Fruit fly (Drosophila melanogaster) whole organism, embryonic: ENCODE results near the gene Rpn9.

Experiments
- CG10267 ChIP-seq: fragments of 200-800 bp; sonication (Bioruptor generic); optimal IDR thresholded peaks from 2 replicates; lab custom pipeline; 2018; ENCODE audit warnings: missing biosample characterization, mild to moderate bottlenecking, missing genetic modification characterization, moderate library complexity
- CG10321 ChIP-seq: fragments of 200-800 bp; sonication (Bioruptor generic); IDR thresholded peaks from 2 replicates; pipeline ENCODE4 v1.3.6; 2022; ENCODE audit warnings: missing biosample characterization, missing genetic modification characterization
- CG11696 ChIP-seq: fragments of 200-800 bp; sonication (Bioruptor generic); IDR thresholded peaks from 2 replicates; pipeline ENCODE4 v1.3.6; 2022; ENCODE audit warnings: missing biosample characterization, missing genetic modification characterization
- CG12942 ChIP-seq: fragments of 200-800 bp; sonication (Bioruptor generic); optimal IDR thresholded peaks from 3 replicates; lab custom pipeline; 2016; ENCODE audit warnings: missing biosample characterization, missing genetic modification characterization
- CG13123 ChIP-seq: fragments of 200-800 bp; sonication (Bioruptor generic); optimal IDR thresholded peaks from 2 replicates; lab custom pipeline; 2016; ENCODE audit warnings: missing biosample characterization, missing genetic modification characterization
- CG15269 ChIP-seq: fragments of 200-800 bp; sonication (Bioruptor generic); optimal IDR thresholded peaks from 2 replicates; lab custom pipeline; 2018; ENCODE audit warnings: missing biosample characterization, mild to moderate bottlenecking, missing genetic modification characterization, moderate library complexity
- CG1647 ChIP-seq: fragments of 200-800 bp; sonication (Bioruptor generic); optimal IDR thresholded peaks from 3 replicates; lab custom pipeline; 2016; ENCODE audit warnings: missing biosample characterization, missing genetic modification characterization
- CG17186 ChIP-seq: fragments of 200-800 bp; sonication (Bioruptor generic); optimal IDR thresholded peaks from 3 replicates; lab custom pipeline; 2017; ENCODE audit warnings: missing biosample characterization, missing genetic modification reagents, missing genetic modification characterization
- CG18764 ChIP-seq: fragments of 200-800 bp; sonication (Bioruptor generic); optimal IDR thresholded peaks from 3 replicates; lab custom pipeline; 2016; ENCODE audit warnings: missing biosample characterization, missing genetic modification characterization
- CG33213 ChIP-seq: fragments of 200-800 bp; sonication (Bioruptor generic); optimal IDR thresholded peaks from 3 replicates; lab custom pipeline; 2016; ENCODE audit warnings: missing biosample characterization, missing genetic modification characterization
- CG34422 ChIP-seq: fragments of 200-800 bp; sonication (Bioruptor generic); IDR thresholded peaks from 3 replicates; pipeline ENCODE4 v1.3.6; 2022; ENCODE audit warnings: missing biosample characterization, missing genetic modification characterization
- CG3726 ChIP-seq: fragments of 200-800 bp; sonication (Bioruptor generic); IDR thresholded peaks from 3 replicates; pipeline ENCODE4, ENCODE4 v1.3.6; 2022; ENCODE audit warnings: missing biosample characterization, missing genetic modification characterization
- CG3847 ChIP-seq: fragments of 200-800 bp; sonication (Bioruptor generic); IDR thresholded peaks from 2 replicates; pipeline ENCODE4 v1.3.6; 2022; ENCODE audit warnings: missing biosample characterization, missing genetic modification characterization
- CG3995 ChIP-seq: fragments of 200-800 bp; sonication (Bioruptor generic); optimal IDR thresholded peaks from 3 replicates; lab custom pipeline; 2016; ENCODE audit warnings: missing biosample characterization, missing genetic modification characterization
- CG4730 ChIP-seq: fragments of 200-800 bp; sonication (Bioruptor generic); IDR thresholded peaks from 2 replicates; pipeline ENCODE4 v1.3.6; 2022; ENCODE audit warnings: missing biosample characterization, missing genetic modification characterization
- CG6689 ChIP-seq: fragments of 200-800 bp; sonication (Bioruptor generic); IDR thresholded peaks from 2 replicates; pipeline ENCODE4 v1.3.6; 2022; ENCODE audit warnings: missing biosample characterization, missing genetic modification characterization
- CG6765 ChIP-seq: fragments of 200-800 bp; sonication (Bioruptor generic); optimal IDR thresholded peaks from 3 replicates; lab custom pipeline; 2017; ENCODE audit warnings: missing biosample characterization, mild to moderate bottlenecking, missing genetic modification characterization
- CG7786 ChIP-seq: fragments of 200-800 bp; sonication (Bioruptor generic); optimal IDR thresholded peaks from 2 replicates; lab custom pipeline; 2016; ENCODE audit warnings: missing biosample characterization, missing genetic modification characterization
- CG8944 ChIP-seq: fragments of 200-800 bp; sonication (Bioruptor generic); optimal IDR thresholded peaks from 3 replicates; lab custom pipeline; 2016; ENCODE audit warnings: missing biosample characterization, missing genetic modification characterization
- CkIIα-i1 ChIP-seq: fragments of 200-800 bp; sonication (Bioruptor generic); IDR thresholded peaks from 2 replicates; pipeline ENCODE4 v1.3.6; 2022; ENCODE audit warnings: missing biosample characterization, missing genetic modification characterization
- D ChIP-seq, 2 experiments: fragments of 200-800 bp in 1 of 2; fragments of >200 bp in 1 of 2; sonication (Bioruptor generic) in 1 of 2; optimal IDR thresholded peaks; 2 replicates in 1 of 2; 3 replicates in 1 of 2; lab custom pipeline; 2017; ENCODE audit warnings: mild to moderate bottlenecking in 1 of 2, missing biosample characterization in 1 of 2, missing genetic modification characterization in 1 of 2, missing genetic modification reagents in 1 of 2
- Dek ChIP-seq: fragments of 200-800 bp; sonication (Bioruptor generic); optimal IDR thresholded peaks from 3 replicates; lab custom pipeline; 2019; ENCODE audit warnings: missing biosample characterization, mild to moderate bottlenecking, missing genetic modification characterization, moderate library complexity
- Doc3 ChIP-seq: fragments of 200-800 bp; sonication (Bioruptor generic); IDR thresholded peaks from 3 replicates; pipeline ENCODE4 v1.3.6; 2022; ENCODE audit warnings: missing biosample characterization, missing genetic modification characterization; ENCODE audit not compliant: partially characterized antibody
- Gsc ChIP-seq: fragments of 200-800 bp; sonication (Bioruptor generic); IDR thresholded peaks from 2 replicates; pipeline ENCODE4 v1.3.6; 2022; ENCODE audit warnings: missing biosample characterization, missing genetic modification characterization
- H15 ChIP-seq: fragments of 200-800 bp; sonication (Bioruptor generic); IDR thresholded peaks from 3 replicates; pipeline ENCODE4 v1.3.6; 2022; ENCODE audit warnings: missing biosample characterization, missing genetic modification characterization
- HLHmδ ChIP-seq: fragments of 200-800 bp; sonication (Bioruptor generic); optimal IDR thresholded peaks from 2 replicates; lab custom pipeline; 2018; ENCODE audit warnings: missing biosample characterization, mild to moderate bottlenecking, missing genetic modification characterization, moderate library complexity
- Oli ChIP-seq: fragments of 200-800 bp; sonication (Bioruptor generic); optimal IDR thresholded peaks from 2 replicates; lab custom pipeline; 2018; ENCODE audit warnings: missing biosample characterization, mild to moderate bottlenecking, missing genetic modification characterization, moderate library complexity
- Sin3A ChIP-seq: fragments of >200 bp; optimal IDR thresholded peaks from 2 replicates; lab custom pipeline; 2018
- Sry-β ChIP-seq: fragments of 200-800 bp; sonication (Bioruptor generic); optimal IDR thresholded peaks from 2 replicates; lab custom pipeline; 2018; ENCODE audit warnings: missing biosample characterization, mild to moderate bottlenecking, missing genetic modification characterization, moderate library complexity
- Ssrp ChIP-seq: fragments of 200-800 bp; sonication (Bioruptor generic); optimal IDR thresholded peaks from 2 replicates; lab custom pipeline; 2018; ENCODE audit warnings: missing biosample characterization, mild to moderate bottlenecking, missing genetic modification characterization, moderate library complexity
- Stat92E ChIP-seq, 3 experiments: fragments of >200 bp in 2 of 3; fragments of 200-800 bp in 1 of 3; sonication (Bioruptor generic) in 1 of 3; optimal IDR thresholded peaks; 2 replicates each; lab custom pipeline; 2017 to 2019; ENCODE audit warnings: missing biosample characterization in 3 of 3, missing genetic modification characterization in 3 of 3, mild to moderate bottlenecking in 1 of 3, moderate library complexity in 1 of 3
- ab ChIP-seq: fragments of 200-800 bp; sonication (Bioruptor generic); optimal IDR thresholded peaks from 2 replicates; lab custom pipeline; 2016; ENCODE audit warnings: missing biosample characterization, missing genetic modification characterization
- aop ChIP-seq: fragments of 200-800 bp; sonication (Bioruptor generic); IDR thresholded peaks from 2 replicates; pipeline ENCODE4 v1.3.6; 2022; ENCODE audit warnings: missing biosample characterization, missing genetic modification characterization
- bsh ChIP-seq, 2 experiments: fragments of 200-800 bp; sonication (Bioruptor generic); optimal IDR thresholded peaks; 2 replicates each; lab custom pipeline; 2017 to 2018; ENCODE audit warnings: mild to moderate bottlenecking in 2 of 2, missing biosample characterization in 2 of 2, missing genetic modification characterization in 2 of 2, moderate library complexity in 1 of 2
- cas ChIP-seq: fragments of 200-800 bp; sonication (Bioruptor generic); IDR thresholded peaks from 2 replicates; pipeline ENCODE4 v1.3.6; 2022; ENCODE audit warnings: missing biosample characterization, missing genetic modification characterization
- chm ChIP-seq: fragments of 200-800 bp; sonication (Bioruptor generic); IDR thresholded peaks from 2 replicates; pipeline ENCODE4 v1.3.6; 2022; ENCODE audit warnings: missing biosample characterization, missing genetic modification characterization
- dati ChIP-seq: fragments of 200-800 bp; sonication (Bioruptor generic); IDR thresholded peaks from 2 replicates; pipeline ENCODE4 v1.3.6; 2022; ENCODE audit warnings: missing biosample characterization, missing genetic modification characterization
- ewg ChIP-seq: fragments of 200-800 bp; sonication (Bioruptor generic); optimal IDR thresholded peaks from 3 replicates; lab custom pipeline; 2017; ENCODE audit warnings: mild to moderate bottlenecking, missing biosample characterization, missing genetic modification reagents, missing genetic modification characterization
- gsb ChIP-seq: fragments of 200-800 bp; sonication (Bioruptor generic); IDR thresholded peaks from 2 replicates; pipeline ENCODE4 v1.3.6; 2022; ENCODE audit warnings: missing biosample characterization, missing genetic modification characterization
- jumu ChIP-seq: fragments of 200-800 bp; sonication (Bioruptor generic); optimal IDR thresholded peaks from 3 replicates; lab custom pipeline; 2016; ENCODE audit warnings: missing biosample characterization, missing genetic modification characterization
- pb ChIP-seq: fragments of 200-800 bp; sonication (Bioruptor generic); optimal IDR thresholded peaks from 3 replicates; lab custom pipeline; 2016; ENCODE audit warnings: missing biosample characterization, missing genetic modification characterization
- phol ChIP-seq: fragments of 200-800 bp; sonication (Bioruptor generic); optimal IDR thresholded peaks from 3 replicates; lab custom pipeline; 2018; ENCODE audit warnings: missing biosample characterization, mild to moderate bottlenecking, missing genetic modification characterization, moderate library complexity
- psq ChIP-seq: fragments of 200-800 bp; sonication (Bioruptor generic); optimal IDR thresholded peaks from 2 replicates; lab custom pipeline; 2017; ENCODE audit warnings: missing biosample characterization, missing genetic modification characterization
- sc ChIP-seq, 3 experiments: fragments of >200 bp in 2 of 3; fragments of 200-800 bp in 1 of 3; sonication (Bioruptor generic) in 1 of 3; optimal IDR thresholded peaks; 2 replicates in 2 of 3; 3 replicates in 1 of 3; lab custom pipeline; 2017; ENCODE audit warnings: mild to moderate bottlenecking in 1 of 3, missing biosample characterization in 1 of 3, missing genetic modification characterization in 1 of 3, missing genetic modification reagents in 1 of 3
- sob ChIP-seq: fragments of 200-800 bp; sonication (Bioruptor generic); IDR thresholded peaks from 2 replicates; pipeline ENCODE4 v1.3.6; 2022; ENCODE audit warnings: missing biosample characterization, missing genetic modification characterization
- vnd ChIP-seq: fragments of 200-800 bp; sonication (Bioruptor generic); IDR thresholded peaks from 3 replicates; pipeline ENCODE4 v1.3.6; 2022; ENCODE audit warnings: missing biosample characterization, missing genetic modification characterization; ENCODE audit not compliant: partially characterized antibody
- vvl ChIP-seq: fragments of 200-800 bp; sonication (Bioruptor generic); IDR thresholded peaks from 2 replicates; pipeline ENCODE4 v1.3.6; 2022; ENCODE audit warnings: missing biosample characterization, missing genetic modification characterization
- wor ChIP-seq: fragments of 200-800 bp; sonication (Bioruptor generic); IDR thresholded peaks from 2 replicates; pipeline ENCODE4 v1.3.6; 2022; ENCODE audit warnings: missing biosample characterization, missing genetic modification characterization
- z ChIP-seq: fragments of 200-800 bp; sonication (Bioruptor generic); IDR thresholded peaks from 3 replicates; pipeline ENCODE4 v1.3.6; 2022; ENCODE audit warnings: missing biosample characterization, missing genetic modification characterization

Rpn9 gene

DNA sequence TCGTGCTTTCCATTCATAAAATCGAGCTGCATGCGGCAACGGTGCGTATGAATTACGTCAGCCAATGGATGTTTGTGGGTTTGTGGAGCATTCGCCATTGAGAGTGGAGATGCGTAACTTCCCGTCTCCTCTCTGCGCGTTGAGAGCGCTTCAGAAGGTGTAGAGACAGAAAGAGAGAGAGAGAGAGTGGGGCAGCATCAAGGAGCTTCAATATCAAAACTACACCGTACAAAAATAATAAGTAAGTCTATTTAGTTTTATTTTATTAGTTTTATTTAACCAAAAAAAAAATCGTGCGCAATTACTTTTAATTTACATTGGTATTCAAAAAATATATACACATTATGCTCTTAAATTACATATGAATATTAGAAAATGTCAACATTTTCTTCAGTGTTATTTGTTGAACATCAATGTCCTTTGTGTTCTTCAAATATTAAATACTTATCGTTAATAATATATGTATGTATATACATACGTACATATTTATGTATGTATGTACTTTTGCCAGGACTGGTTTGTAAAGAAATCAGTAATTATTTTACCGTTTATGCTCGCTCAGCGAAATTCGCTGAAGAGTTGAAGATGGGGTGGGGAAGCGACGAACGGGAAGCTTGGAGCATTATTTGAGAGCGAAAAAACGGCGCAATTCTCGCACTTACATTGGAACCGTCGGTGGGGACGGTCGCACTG is 10.4 kb downstream of the Rpn9 start, which contains the start of gene CG10365 (continued):
- TF ChIP-seq CG11696 (peak; percentile 70), z (GFP tag; lab: Robert Waterston, UW) (0 out of 3 replicates have a peak, but pooled peaks have one; percentile 29), Oli (tag; lab: Kevin White, UChicago) (peak; percentile 85), sc (optimal IDR thresholded peaks at IDR 0.05; lab: Kevin White, UChicago) (no peak), sc (GFP tag; optimal IDR thresholded peaks at IDR 0.05; lab: Kevin White, UChicago) (peak; percentile 24), wor (GFP tag; lab: Robert Waterston, UW) (peak; percentile 57), dati (GFP tag; lab: Robert Waterston, UW) (peak; percentile 38; the same call in 1 of the 2 replicates), phol (tag; lab: Kevin White, UChicago) (peak; percentile 89), pb (GFP tag; lab: Kevin White, UChicago) (no peak), psq (GFP tag; lab: Kevin White, UChicago) (peak; percentile 52), CG1647 (GFP tag; lab: Kevin White, UChicago) (no peak), bsh (GFP tag; optimal IDR thresholded peaks at IDR 0.05; lab: Kevin White, UChicago) (peak; percentile 16 to 77), D (optimal IDR thresholded peaks at IDR 0.05; lab: Kevin White, UChicago) (no peak), D (GFP tag; optimal IDR thresholded peaks at IDR 0.05; lab: Kevin White, UChicago) (peak; percentile 42), chm (GFP tag; lab: Robert Waterston, UW) (no peak; the same call in 1 of the 2 replicates), CG34422 (GFP tag; lab: Robert Waterston, UW) (peak; percentile 76), HLHmδ (GFP tag; lab: Kevin White, UChicago) (no peak), H15 (GFP tag; lab: Robert Waterston, UW) (peak; percentile 67), gsb (GFP tag; lab: Robert Waterston, UW) (0 out of 2 replicates have a peak, but pooled peaks have one; percentile 33), CG7786 (GFP tag; lab: Kevin White, UChicago) (no peak), Sry-β (no peak), ab (no peak), CkIIα-i1 (GFP tag; lab: Robert Waterston, UW) (no peak), CG17186 (GFP tag; lab: Kevin White, UChicago) (no peak), aop (GFP tag; lab: Robert Waterston, UW) (no peak), CG3847 (GFP tag; lab: Robert Waterston, UW) (peak; percentile 81), Stat92E (GFP tag; optimal IDR thresholded peaks at IDR 0.05; lab: Kevin White, UChicago) (no peak), Ssrp (tag; lab: Kevin White, UChicago) (peak; percentile 81), CG10321 (GFP tag; lab: Robert Waterston, UW) (peak; percentile 32; the same call in 1 of the 2 replicates), CG18764 (GFP tag; lab: Kevin White, UChicago) (peak; percentile 56), CG6689 (GFP tag; lab: Robert Waterston, UW) (peak; percentile 86), CG3995 (GFP tag; lab: Kevin White, UChicago) (no peak), sob (GFP tag; lab: Robert Waterston, UW) (peak; percentile 80), CG33213 (GFP tag; lab: Kevin White, UChicago) (no peak), CG4730 (peak; percentile 68), CG13123 (GFP tag; lab: Kevin White, UChicago) (peak; percentile 78), Dek (tag; lab: Kevin White, UChicago) (peak; percentile 90), CG6765 (GFP tag; lab: Kevin White, UChicago) (peak; percentile 72), CG8944 (GFP tag; lab: Kevin White, UChicago) (no peak), CG12942 (GFP tag; lab: Kevin White, UChicago) (peak; percentile 68), CG10267 (tag; lab: Kevin White, UChicago) (peak; percentile 84), vvl (GFP tag; lab: Robert Waterston, UW) (peak; percentile 93), Gsc (GFP tag; lab: Robert Waterston, UW) (no peak), CG15269 (tag; lab: Kevin White, UChicago) (peak; percentile 95), cas (GFP tag; lab: Robert Waterston, UW) (0 out of 2 replicates have a peak, but pooled peaks have one; percentile 50), ewg (GFP tag; lab: Kevin White, UChicago) (peak; percentile 70), Sin3A (no peak), jumu (no peak), vnd (no peak), Doc3 (GFP tag; lab: Robert Waterston, UW) (no peak), CG3726 (GFP tag; lab: Robert Waterston, UW) (peak; percentile 66; the same call in 1 of the 3 replicates)
